Worm (Caenorhabditis elegans): Measurements from ENCODE around the gene T07D4.5.
A peak's percentile ranks its signal among the peaks of the same experiment; 100 is the strongest.

The T07D4.5 gene

ce11 chrII:8844465-8845126 lies 39.5 kb downstream of the T07D4.5 start, which contains the start of gene F46C5.6:
Gene F46C5.6 (minus strand): TSS chrII:8844515.
- TF ChIP-seq unc-62 (GFP tag; optimal IDR thresholded peaks at IDR 0.05 in 1 of 2) (peak in 1 of 2 experiments; percentile 52), unc-62 (tag; optimal IDR thresholded peaks at IDR 0.05) (no peak), lin-29 (GFP tag; IDR thresholded peaks at IDR 0.05) (no peak), hlh-11 (tag; optimal IDR thresholded peaks at IDR 0.05) (peak; percentile 52), daf-16 (GFP tag; optimal IDR thresholded peaks at IDR 0.05) (peak in 1 of 2 experiments; percentile 41), daf-16 (tag; optimal IDR thresholded peaks at IDR 0.05) (no peak), nhr-11 (tag; optimal IDR thresholded peaks at IDR 0.05) (peak; percentile 37), gei-8 (GFP tag; optimal IDR thresholded peaks at IDR 0.05) (no peak), lim-7 (GFP tag; IDR thresholded peaks at IDR 0.05) (no peak), fkh-10 (GFP tag; optimal IDR thresholded peaks at IDR 0.05) (no peak)

- TF ChIP-seq nhr-42 (GFP tag; IDR thresholded peaks at IDR 0.05) (no peak), rbr-2 (tag; optimal IDR thresholded peaks at IDR 0.05) (no peak), ceh-44 (GFP tag; IDR thresholded peaks at IDR 0.05) (no peak), D1046.2 (GFP tag; IDR thresholded peaks at IDR 0.05) (no peak), R02D3.7 (tag; optimal IDR thresholded peaks at IDR 0.05) (no peak), zfp-3 (GFP tag; conservative IDR thresholded peaks at IDR 0.05) (no peak), fkh-10 (GFP tag; optimal IDR thresholded peaks at IDR 0.05) (no peak), Y48G9A.11 (GFP tag; IDR thresholded peaks at IDR 0.05) (no peak), lin-29 (GFP tag; IDR thresholded peaks at IDR 0.05) (no peak), set-16 (GFP tag; IDR thresholded peaks at IDR 0.05) (no peak), lim-7 (GFP tag; IDR thresholded peaks at IDR 0.05) (no peak), nhr-76 (tag; optimal IDR thresholded peaks at IDR 0.05) (no peak), mdl-1 (tag; optimal IDR thresholded peaks at IDR 0.05) (no peak), duxl-1 (tag; optimal IDR thresholded peaks at IDR 0.05; ENCODE audit: poor library complexity) (no peak), unc-62 (GFP tag; optimal IDR thresholded peaks at IDR 0.05 in 1 of 2) (no peak), unc-62 (tag; optimal IDR thresholded peaks at IDR 0.05) (no peak), sdz-12 (GFP tag; optimal IDR thresholded peaks at IDR 0.05) (no peak), nhr-6 (tag; optimal IDR thresholded peaks at IDR 0.05) (no peak)
Measured at ce11 chrII:8839025-8839424, 45.1 kb downstream of the T07D4.5 start, which contains the start of gene F46C5.7. Gene F46C5.7 (plus strand): TSS chrII:8839325.

DNA sequence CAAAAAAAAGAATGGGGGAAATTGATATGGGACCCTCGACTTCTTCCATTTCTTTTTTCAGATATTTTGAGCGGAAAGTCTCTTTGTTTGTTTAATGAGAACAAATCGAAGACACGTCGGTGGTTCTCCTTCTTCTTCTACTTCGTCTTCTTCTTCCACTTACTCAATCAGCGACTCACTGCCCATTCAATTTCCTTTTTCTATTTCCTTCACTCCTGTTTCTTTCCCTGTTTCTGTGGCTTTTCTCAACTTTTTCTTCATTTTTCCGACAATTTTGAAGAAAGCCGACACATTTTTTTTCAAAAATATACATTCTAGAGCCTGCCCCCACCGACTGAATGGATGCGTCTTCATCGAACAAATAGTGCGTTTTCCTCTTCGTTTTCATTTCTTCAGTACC lies 48.3 kb downstream of the T07D4.5 start, which contains the start of gene F46C5.4:
F46C5.4 (plus strand) TSS at position 222 of the 400 bp plus-strand sequence.
- TF ChIP-seq unc-62 (GFP tag; optimal IDR thresholded peaks at IDR 0.05 in 1 of 2) (peak in 1 of 2 experiments; percentile 35), unc-62 (tag; optimal IDR thresholded peaks at IDR 0.05) (no peak), fkh-10 (GFP tag; optimal IDR thresholded peaks at IDR 0.05) (peak; percentile 76), lin-38 (GFP tag; IDR thresholded peaks at IDR 0.05) (no peak), nhr-77 (tag; optimal IDR thresholded peaks at IDR 0.05) (no peak)
